Fruit fly (Drosophila melanogaster) whole organism, embryonic: Measurements from ENCODE around the gene RpS5b.
A peak's percentile ranks its signal among the peaks of the same experiment; 100 is the strongest.

Experiments
- CG12299 ChIP-seq: fragments of 200-800 bp; sonication (Bioruptor generic); optimal IDR thresholded peaks from 2 replicates; lab custom pipeline; 2018; ENCODE audit warnings: missing biosample characterization, mild to moderate bottlenecking, missing genetic modification characterization
- CG15696 ChIP-seq: fragments of 200-800 bp; sonication (Bioruptor generic); optimal IDR thresholded peaks from 2 replicates; lab custom pipeline; 2019; ENCODE audit warnings: missing biosample characterization, mild to moderate bottlenecking, missing genetic modification characterization, moderate library complexity
- CG1647 ChIP-seq: fragments of 200-800 bp; sonication (Bioruptor generic); optimal IDR thresholded peaks from 3 replicates; lab custom pipeline; 2016; ENCODE audit warnings: missing biosample characterization, missing genetic modification characterization
- CG17328 ChIP-seq: fragments of 200-800 bp; sonication (Bioruptor generic); IDR thresholded peaks from 2 replicates; pipeline ENCODE4 v1.3.6; 2022; ENCODE audit warnings: missing biosample characterization, missing genetic modification characterization
- CG1792 ChIP-seq: fragments of 200-800 bp; sonication (Bioruptor generic); optimal IDR thresholded peaks from 2 replicates; lab custom pipeline; 2016; ENCODE audit warnings: missing biosample characterization, missing genetic modification characterization
- CG1832 ChIP-seq: fragments of 200-800 bp; sonication (Bioruptor generic); optimal IDR thresholded peaks from 2 replicates; lab custom pipeline; 2017; ENCODE audit warnings: missing biosample characterization, mild to moderate bottlenecking, missing genetic modification characterization, inconsistent platforms
- CG30020 ChIP-seq: fragments of 200-800 bp; optimal IDR thresholded peaks from 2 replicates; lab custom pipeline; 2019; ENCODE audit warnings: missing biosample characterization, mild to moderate bottlenecking, missing genetic modification characterization, moderate library complexity
- CG3163 ChIP-seq: fragments of 200-800 bp; sonication (Bioruptor generic); optimal IDR thresholded peaks from 3 replicates; lab custom pipeline; 2016; ENCODE audit warnings: missing biosample characterization, missing genetic modification characterization
- CG4730 ChIP-seq: fragments of 200-800 bp; sonication (Bioruptor generic); IDR thresholded peaks from 2 replicates; pipeline ENCODE4 v1.3.6; 2022; ENCODE audit warnings: missing biosample characterization, missing genetic modification characterization
- CG4854 ChIP-seq: fragments of 200-800 bp; sonication (Bioruptor generic); optimal IDR thresholded peaks from 2 replicates; lab custom pipeline; 2016; ENCODE audit warnings: missing biosample characterization, missing genetic modification characterization, inconsistent platforms
- CG5180 ChIP-seq: fragments of 200-800 bp; sonication (Bioruptor generic); optimal IDR thresholded peaks from 3 replicates; lab custom pipeline; 2017; ENCODE audit warnings: missing biosample characterization, missing genetic modification characterization, mild to moderate bottlenecking, moderate library complexity, missing genetic modification reagents
- CG6791 ChIP-seq: fragments of 200-800 bp; sonication (Bioruptor generic); IDR thresholded peaks from 3 replicates; pipeline ENCODE4 v1.3.6; 2022; ENCODE audit warnings: missing biosample characterization, missing genetic modification characterization; ENCODE audit not compliant: partially characterized antibody
- CG6813 ChIP-seq: fragments of 200-800 bp; sonication (Bioruptor generic); optimal IDR thresholded peaks from 2 replicates; lab custom pipeline; 2017; ENCODE audit warnings: missing biosample characterization, missing genetic modification characterization, mild to moderate bottlenecking, moderate library complexity, missing genetic modification reagents
- CG7963 ChIP-seq: fragments of 200-800 bp; sonication (Bioruptor generic); IDR thresholded peaks from 3 replicates; pipeline ENCODE4 v1.3.6; 2022; ENCODE audit warnings: missing biosample characterization, missing genetic modification characterization; ENCODE audit not compliant: partially characterized antibody
- CG8765 ChIP-seq: fragments of 200-800 bp; sonication (Bioruptor generic); IDR thresholded peaks from 2 replicates; pipeline ENCODE4 v1.3.6; 2022; ENCODE audit warnings: missing biosample characterization, missing genetic modification characterization
- CG9932 ChIP-seq: fragments of 200-800 bp; sonication (Bioruptor generic); IDR thresholded peaks from 2 replicates; pipeline ENCODE4 v1.3.6; 2022; ENCODE audit warnings: missing biosample characterization, missing genetic modification characterization
- Chrac-16 ChIP-seq: fragments of 200-800 bp; sonication (Bioruptor generic); optimal IDR thresholded peaks from 3 replicates; lab custom pipeline; 2016; ENCODE audit warnings: missing biosample characterization, missing genetic modification characterization
- D19A ChIP-seq: fragments of 200-800 bp; optimal IDR thresholded peaks from 3 replicates; lab custom pipeline; 2019; ENCODE audit warnings: missing biosample characterization, mild to moderate bottlenecking, missing genetic modification characterization, moderate library complexity
- Dbx ChIP-seq: fragments of 200-800 bp; sonication (Bioruptor generic); IDR thresholded peaks from 3 replicates; pipeline ENCODE4 v1.3.6; 2022; ENCODE audit warnings: missing biosample characterization, missing genetic modification characterization
- Dek ChIP-seq: fragments of 200-800 bp; sonication (Bioruptor generic); optimal IDR thresholded peaks from 3 replicates; lab custom pipeline; 2019; ENCODE audit warnings: missing biosample characterization, mild to moderate bottlenecking, missing genetic modification characterization, moderate library complexity
- ERR ChIP-seq: fragments of 200-800 bp; sonication (Bioruptor generic); optimal IDR thresholded peaks from 2 replicates; lab custom pipeline; 2016; ENCODE audit warnings: missing biosample characterization, missing genetic modification characterization
- GATAe ChIP-seq: fragments of 200-800 bp; sonication (Bioruptor generic); conservative IDR thresholded peaks from 2 replicates; pipeline ENCODE4 v1.3.6; 2022; ENCODE audit warnings: missing biosample characterization, missing genetic modification characterization
- Hey ChIP-seq: fragments of 200-800 bp; sonication (Bioruptor generic); optimal IDR thresholded peaks from 3 replicates; lab custom pipeline; 2018; ENCODE audit warnings: missing biosample characterization, mild to moderate bottlenecking, missing genetic modification characterization
- HmgZ ChIP-seq: fragments of 200-800 bp; sonication (Bioruptor generic); optimal IDR thresholded peaks from 2 replicates; lab custom pipeline; 2018; ENCODE audit warnings: missing biosample characterization, mild to moderate bottlenecking, missing genetic modification characterization
- NC2α ChIP-seq: fragments of 200-800 bp; sonication (Bioruptor generic); optimal IDR thresholded peaks from 2 replicates; lab custom pipeline; 2016; ENCODE audit warnings: missing biosample characterization, missing genetic modification characterization
- Xbp1 ChIP-seq: fragments of 200-800 bp; sonication (Bioruptor generic); optimal IDR thresholded peaks from 3 replicates; lab custom pipeline; 2016; ENCODE audit warnings: missing biosample characterization, mild to moderate bottlenecking, missing genetic modification characterization
- bsh ChIP-seq, 2 experiments: fragments of 200-800 bp; sonication (Bioruptor generic); optimal IDR thresholded peaks; 2 replicates each; lab custom pipeline; 2017 to 2018; ENCODE audit warnings: mild to moderate bottlenecking in 2 of 2, missing biosample characterization in 2 of 2, missing genetic modification characterization in 2 of 2, moderate library complexity in 1 of 2
- da ChIP-seq: fragments of 200-800 bp; sonication (Bioruptor generic); optimal IDR thresholded peaks from 2 replicates; lab custom pipeline; 2016; ENCODE audit warnings: missing biosample characterization, missing genetic modification characterization
- dati ChIP-seq: fragments of 200-800 bp; sonication (Bioruptor generic); IDR thresholded peaks from 2 replicates; pipeline ENCODE4 v1.3.6; 2022; ENCODE audit warnings: missing biosample characterization, missing genetic modification characterization
- disco-r ChIP-seq: fragments of 200-800 bp; sonication (Bioruptor generic); optimal IDR thresholded peaks from 2 replicates; lab custom pipeline; 2016; ENCODE audit warnings: missing biosample characterization, missing genetic modification characterization
- dpn ChIP-seq, 2 experiments: fragments of 200-800 bp; sonication (Bioruptor generic); optimal IDR thresholded peaks; 3 replicates each; lab custom pipeline; 2016; ENCODE audit warnings: missing biosample characterization in 2 of 2, missing genetic modification characterization in 2 of 2
- esg ChIP-seq: fragments of 200-800 bp; sonication (Bioruptor generic); conservative IDR thresholded peaks from 2 replicates; pipeline ENCODE4 v1.3.6; 2022; ENCODE audit warnings: missing biosample characterization, missing genetic modification characterization
- fu2 ChIP-seq: fragments of 200-800 bp; sonication (Bioruptor generic); optimal IDR thresholded peaks from 2 replicates; lab custom pipeline; 2016; ENCODE audit warnings: missing biosample characterization, missing genetic modification characterization
- gem ChIP-seq: fragments of 200-800 bp; sonication (Bioruptor generic); optimal IDR thresholded peaks from 2 replicates; lab custom pipeline; 2019; ENCODE audit warnings: missing biosample characterization, mild to moderate bottlenecking, missing genetic modification characterization, moderate library complexity
- grn ChIP-seq: fragments of 200-800 bp; sonication (Bioruptor generic); optimal IDR thresholded peaks from 3 replicates; lab custom pipeline; 2017; ENCODE audit warnings: missing biosample characterization, missing genetic modification characterization
- gsb-n ChIP-seq: fragments of 200-800 bp; sonication (Bioruptor generic); optimal IDR thresholded peaks from 3 replicates; lab custom pipeline; 2018; ENCODE audit warnings: missing biosample characterization, mild to moderate bottlenecking, missing genetic modification characterization
- insv ChIP-seq, 2 experiments: fragments of 200-800 bp; sonication (Bioruptor generic); optimal IDR thresholded peaks; 3 replicates each; lab custom pipeline; 2016 to 2018; ENCODE audit warnings: missing biosample characterization in 2 of 2, missing genetic modification characterization in 2 of 2
- lbe ChIP-seq: fragments of 200-800 bp; sonication (Bioruptor generic); optimal IDR thresholded peaks from 2 replicates; lab custom pipeline; 2016; ENCODE audit warnings: missing biosample characterization, mild to moderate bottlenecking, missing genetic modification characterization
- otp ChIP-seq: fragments of 200-800 bp; sonication (Bioruptor generic); IDR thresholded peaks from 3 replicates; pipeline ENCODE4, ENCODE4 v1.3.6; 2022; ENCODE audit warnings: missing biosample characterization, missing genetic modification characterization
- pum ChIP-seq: fragments of 200-800 bp; sonication (Bioruptor generic); optimal IDR thresholded peaks from 2 replicates; lab custom pipeline; 2016; ENCODE audit warnings: missing biosample characterization, missing genetic modification characterization
- pzg ChIP-seq: fragments of 200-800 bp; sonication (Bioruptor generic); optimal IDR thresholded peaks from 3 replicates; lab custom pipeline; 2018; ENCODE audit warnings: missing biosample characterization, mild to moderate bottlenecking, missing genetic modification characterization, moderate library complexity
- sc ChIP-seq, 3 experiments: fragments of >200 bp in 2 of 3; fragments of 200-800 bp in 1 of 3; sonication (Bioruptor generic) in 1 of 3; optimal IDR thresholded peaks; 2 replicates in 2 of 3; 3 replicates in 1 of 3; lab custom pipeline; 2017; ENCODE audit warnings: mild to moderate bottlenecking in 1 of 3, missing biosample characterization in 1 of 3, missing genetic modification characterization in 1 of 3, missing genetic modification reagents in 1 of 3
- sim ChIP-seq: fragments of 200-800 bp; sonication (Bioruptor generic); IDR thresholded peaks from 2 replicates; pipeline ENCODE4 v1.3.6; 2022; ENCODE audit warnings: missing biosample characterization, missing genetic modification characterization
- tna ChIP-seq: fragments of 200-800 bp; sonication (Bioruptor generic); IDR thresholded peaks from 2 replicates; pipeline ENCODE4 v1.3.6; 2022; ENCODE audit warnings: missing biosample characterization, missing genetic modification characterization; ENCODE audit not compliant: partially characterized antibody
- vvl ChIP-seq: fragments of 200-800 bp; sonication (Bioruptor generic); IDR thresholded peaks from 2 replicates; pipeline ENCODE4 v1.3.6; 2022; ENCODE audit warnings: missing biosample characterization, missing genetic modification characterization
- wdn ChIP-seq: fragments of 200-800 bp; sonication (Bioruptor generic); IDR thresholded peaks from 2 replicates; pipeline ENCODE4 v1.3.6; 2022; ENCODE audit warnings: missing biosample characterization, missing genetic modification characterization
- yki ChIP-seq: fragments of >200 bp; optimal IDR thresholded peaks from 3 replicates; lab custom pipeline; 2018
- zfh1 ChIP-seq: fragments of 200-800 bp; sonication (Bioruptor generic); IDR thresholded peaks from 3 replicates; pipeline ENCODE4 v1.3.6; 2022; ENCODE audit warnings: missing biosample characterization, missing genetic modification characterization

RpS5b gene

DNA sequence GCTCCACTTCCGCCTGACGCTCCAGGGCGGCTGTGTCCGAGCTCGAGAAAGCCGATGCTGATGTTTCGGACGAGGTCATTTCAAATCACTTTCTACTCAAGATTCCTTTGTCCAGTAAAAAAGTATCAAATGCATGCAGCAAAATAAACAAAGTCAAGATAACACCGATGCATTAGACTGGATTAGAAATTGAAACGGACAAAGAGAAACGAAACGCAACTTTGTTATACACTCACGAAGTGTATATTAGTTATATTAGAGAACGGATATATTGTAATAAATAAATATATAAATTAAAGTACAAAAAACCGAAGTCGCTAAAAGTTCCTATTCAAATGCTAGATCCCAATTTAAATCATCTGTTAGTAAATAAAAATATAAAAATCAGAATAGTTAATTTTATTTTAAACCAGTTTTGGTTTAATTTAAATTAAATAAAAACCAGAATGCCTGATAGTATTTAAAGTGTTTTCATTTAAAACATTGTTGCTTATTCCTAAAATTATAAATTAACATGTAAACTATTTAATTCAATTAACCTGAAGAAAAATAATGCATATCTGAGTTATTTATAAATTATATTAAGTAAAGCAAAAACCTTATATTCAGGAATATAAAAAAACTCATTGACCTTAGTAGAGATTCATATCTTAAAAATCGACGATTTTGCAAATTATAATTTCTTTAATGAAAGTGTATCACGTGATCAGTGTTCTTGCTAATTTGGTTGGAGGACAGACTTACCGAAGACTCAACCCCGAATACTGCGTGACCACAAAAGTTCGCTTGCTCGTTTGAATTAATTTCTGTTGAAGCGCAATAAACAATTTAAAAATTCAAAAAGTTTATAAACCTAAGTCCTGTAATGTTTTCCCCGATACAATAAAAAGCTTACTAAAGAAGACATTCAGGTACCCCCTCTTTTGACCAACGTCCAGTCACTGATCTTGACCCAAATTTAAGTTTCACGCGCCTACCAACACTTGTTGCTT, 7.3 kb downstream of the RpS5b start, which contains the start of gene Dph2 (continued):
- TF ChIP-seq sc (optimal IDR thresholded peaks at IDR 0.05; lab: Kevin White, UChicago) (no peak), sc (GFP tag; optimal IDR thresholded peaks at IDR 0.05; lab: Kevin White, UChicago) (no peak), CG17328 (GFP tag; lab: Robert Waterston, UW) (peak; percentile 89), GATAe (GFP tag; lab: Robert Waterston, UW) (0 out of 2 replicates have a peak, but pooled peaks have one; percentile 19), CG7963 (GFP tag; lab: Robert Waterston, UW) (no peak), bsh (GFP tag; optimal IDR thresholded peaks at IDR 0.05; lab: Kevin White, UChicago) (peak in 1 of 2 experiments; percentile 77), dati (GFP tag; lab: Robert Waterston, UW) (no peak), yki (lab: Kevin White, UChicago) (no peak), wdn (GFP tag; lab: Robert Waterston, UW) (peak; percentile 73), pzg (peak; percentile 58), CG12299 (tag; lab: Kevin White, UChicago) (peak; percentile 66), gsb-n (tag; lab: Kevin White, UChicago) (peak; percentile 74), lbe (no peak), dpn (GFP tag; optimal IDR thresholded peaks at IDR 0.05; lab: Kevin White, UChicago) (peak; percentile 24 to 67), CG1792 (GFP tag; lab: Kevin White, UChicago) (no peak), Dbx (peak; percentile 81), CG15696 (tag; lab: Kevin White, UChicago) (peak; percentile 70), insv (GFP tag; optimal IDR thresholded peaks at IDR 0.05; lab: Kevin White, UChicago) (peak in 1 of 2 experiments; percentile 15), D19A (tag; lab: Kevin White, UChicago) (peak; percentile 99), Hey (no peak), CG6813 (GFP tag; lab: Kevin White, UChicago) (no peak), Chrac-16 (GFP tag; lab: Kevin White, UChicago) (peak; percentile 40), pum (GFP tag; lab: Kevin White, UChicago) (peak; percentile 30), grn (no peak), da (no peak), NC2α (GFP tag; lab: Kevin White, UChicago) (no peak), Xbp1 (peak; percentile 69), CG8765 (GFP tag; lab: Robert Waterston, UW) (no peak), CG1647 (no peak), gem (tag; lab: Kevin White, UChicago) (peak; percentile 92), CG1832 (GFP tag; lab: Kevin White, UChicago) (no peak), zfh1 (GFP tag; lab: Robert Waterston, UW) (peak; percentile 80), otp (GFP tag; lab: Robert Waterston, UW) (peak; percentile 54), CG6791 (no peak), tna (GFP tag; lab: Robert Waterston, UW) (no peak), fu2 (GFP tag; lab: Kevin White, UChicago) (peak; percentile 17), CG4854 (GFP tag; lab: Kevin White, UChicago) (peak; percentile 11), CG30020 (tag; lab: Kevin White, UChicago) (peak; percentile 98), esg (GFP tag; lab: Robert Waterston, UW) (peak; percentile 61), Dek (peak; percentile 82), disco-r (GFP tag; lab: Kevin White, UChicago) (no peak), HmgZ (peak; percentile 70), CG3163 (GFP tag; lab: Kevin White, UChicago) (no peak), CG5180 (GFP tag; lab: Kevin White, UChicago) (no peak), CG4730 (GFP tag; lab: Robert Waterston, UW) (peak; percentile 81), sim (peak; percentile 69), vvl (GFP tag; lab: Robert Waterston, UW) (peak; percentile 93), CG9932 (GFP tag; lab: Robert Waterston, UW) (peak; percentile 83), ERR (GFP tag; lab: Kevin White, UChicago) (no peak)
